Fruit fly (Drosophila melanogaster): ENCODE measurements around the gene Edc3.

dm6 chr3L:17569737-17570546, 40.3 kb upstream of the Edc3 start:
- TF ChIP-seq usp (GFP tag; optimal IDR thresholded peaks at IDR 0.05) (no peak), sv (GFP tag; optimal IDR thresholded peaks at IDR 0.05) (no peak), N (GFP tag; optimal IDR thresholded peaks at IDR 0.05) (peak; percentile 46), dmrt93B (GFP tag; optimal IDR thresholded peaks at IDR 0.05) (no peak), Jra (GFP tag; optimal IDR thresholded peaks at IDR 0.05) (peak; percentile 62), pan (optimal IDR thresholded peaks at IDR 0.05) (no peak), Hr83 (GFP tag; optimal IDR thresholded peaks at IDR 0.05; ENCODE audit: poor library complexity, severe bottlenecking) (peak; percentile 43), Hnf4 (GFP tag; optimal IDR thresholded peaks at IDR 0.05) (peak; percentile 34), ey (GFP tag; optimal IDR thresholded peaks at IDR 0.05) (peak; percentile 2), Hr78 (GFP tag; optimal IDR thresholded peaks at IDR 0.05) (peak; percentile 42), psq (GFP tag; optimal IDR thresholded peaks at IDR 0.05) (peak; percentile 95)

All from whole organism, wandering third instar larva.